Worm (Caenorhabditis elegans): ENCODE measurements around the gene F07E5.13.

F07E5.13 gene

DNA sequence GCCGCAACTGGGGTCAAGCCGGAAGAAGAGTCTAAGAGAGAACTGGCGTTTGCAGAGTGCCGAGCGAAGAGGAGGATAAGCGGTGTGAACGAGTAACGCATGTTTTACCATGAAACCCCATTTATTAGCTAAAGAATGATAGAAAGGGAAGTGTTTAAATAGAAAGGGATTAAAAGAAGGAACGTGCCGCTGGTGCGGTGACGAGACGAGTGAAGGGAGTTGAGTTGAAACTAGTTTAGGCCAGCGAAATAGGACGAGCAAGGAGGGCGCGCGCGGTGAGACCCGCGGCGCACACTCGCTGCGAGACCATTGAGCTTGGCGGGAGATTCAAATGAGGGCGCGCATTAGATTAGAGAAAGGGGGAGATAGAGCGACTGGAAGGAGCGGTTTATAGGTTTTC lies 17.3 kb downstream of the F07E5.13 start, which contains the start of gene math-1:
Gene math-1 (minus strand): TSS at position 101 of the 400 bp plus-strand sequence.
- 0 out of 2 replicates have a peak, but pooled peaks have one; percentile 7 for TF ChIP-seq zfh-2 (GFP tag; conservative IDR thresholded peaks at IDR 0.05)

DNA sequence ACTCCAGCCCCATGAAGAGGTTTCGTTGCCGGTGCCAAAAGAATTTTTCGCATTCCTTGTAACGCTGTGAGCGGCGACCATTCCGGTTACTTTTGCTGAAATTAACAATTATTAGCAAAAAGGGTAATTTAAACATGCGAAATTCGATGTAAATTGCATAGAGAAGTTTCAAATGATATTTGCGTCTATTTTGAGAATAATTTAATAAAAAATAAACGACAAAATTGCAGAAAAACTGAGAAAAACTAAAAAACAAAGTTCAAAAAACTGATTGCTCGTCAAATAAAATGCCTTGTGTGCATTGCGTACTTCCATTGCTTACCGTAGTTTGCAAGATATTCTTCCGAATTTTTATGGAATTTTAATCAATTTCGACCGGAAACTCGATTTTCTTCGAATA lies 18.4 kb downstream of the F07E5.13 start, which contains the start of gene bath-24:
Gene bath-24 (minus strand): TSS at position 101 of the 400 bp plus-strand sequence.
- peak; percentile 65 for TF ChIP-seq lsl-1 (GFP tag; optimal IDR thresholded peaks at IDR 0.05)
- no peak for TF ChIP-seq lin-54 (GFP tag; optimal IDR thresholded peaks at IDR 0.05)

DNA sequence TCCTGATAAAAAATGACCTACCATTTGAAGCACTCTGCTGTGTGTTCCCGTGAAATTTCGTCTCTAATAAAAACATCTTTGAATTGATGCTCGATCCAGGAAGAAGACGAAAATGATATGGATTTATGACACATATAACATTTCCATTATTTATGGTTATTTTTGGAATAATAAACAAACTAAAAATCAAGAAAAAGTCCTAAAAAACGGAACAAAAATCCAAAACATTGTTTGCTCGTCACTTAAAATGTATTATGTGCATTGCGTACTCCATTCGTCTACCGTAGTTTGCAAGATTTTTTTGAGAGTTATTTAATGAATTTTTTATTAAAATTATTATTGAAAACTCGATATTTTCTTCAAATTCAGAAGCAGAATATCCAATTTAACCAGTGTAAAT lies 21.4 kb downstream of the F07E5.13 start, which contains the start of gene bath-20:
Gene bath-20 (minus strand): TSS at position 101 of the 400 bp plus-strand sequence.
- TF ChIP-seq lsl-1 (GFP tag; optimal IDR thresholded peaks at IDR 0.05): peak; percentile 31
- TF ChIP-seq rcor-1 (GFP tag; IDR thresholded peaks at IDR 0.05): no peak
- TF ChIP-seq C17E4.6 (GFP tag; IDR thresholded peaks at IDR 0.05): no peak
- TF ChIP-seq lag-1 (GFP tag; IDR thresholded peaks at IDR 0.05): no peak

DNA sequence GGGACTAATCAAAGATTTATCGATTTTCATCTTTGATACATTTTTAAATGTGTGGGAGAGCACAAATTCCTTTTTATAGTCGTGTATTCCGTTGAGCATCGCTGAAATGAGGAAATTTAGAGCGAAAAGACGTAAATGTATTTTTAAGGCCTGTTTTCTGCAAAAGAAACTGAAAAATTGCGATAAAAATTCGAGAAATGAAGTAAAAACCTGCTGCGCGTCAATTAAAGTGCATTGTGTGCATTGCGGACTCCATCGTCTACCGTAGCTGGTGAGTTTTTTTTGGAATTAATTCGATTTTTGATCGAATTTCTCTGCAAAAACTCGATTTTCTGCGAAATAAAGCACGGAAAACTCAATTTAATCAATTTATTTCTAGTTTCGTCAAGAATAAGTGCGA lies 24.6 kb downstream of the F07E5.13 start, which contains the start of gene bath-19:
Gene bath-19 (minus strand): TSS at position 101 of the 400 bp plus-strand sequence.
- TF ChIP-seq cebp-1 (GFP tag; IDR thresholded peaks at IDR 0.05) (no peak), cebp-1 (tag; optimal IDR thresholded peaks at IDR 0.05) (no peak), dpl-1 (GFP tag; optimal IDR thresholded peaks at IDR 0.05) (no peak), madf-6 (GFP tag; IDR thresholded peaks at IDR 0.05) (no peak), ztf-6 (GFP tag; IDR thresholded peaks at IDR 0.05) (no peak), lsl-1 (GFP tag; optimal IDR thresholded peaks at IDR 0.05) (peak; percentile 54)

DNA sequence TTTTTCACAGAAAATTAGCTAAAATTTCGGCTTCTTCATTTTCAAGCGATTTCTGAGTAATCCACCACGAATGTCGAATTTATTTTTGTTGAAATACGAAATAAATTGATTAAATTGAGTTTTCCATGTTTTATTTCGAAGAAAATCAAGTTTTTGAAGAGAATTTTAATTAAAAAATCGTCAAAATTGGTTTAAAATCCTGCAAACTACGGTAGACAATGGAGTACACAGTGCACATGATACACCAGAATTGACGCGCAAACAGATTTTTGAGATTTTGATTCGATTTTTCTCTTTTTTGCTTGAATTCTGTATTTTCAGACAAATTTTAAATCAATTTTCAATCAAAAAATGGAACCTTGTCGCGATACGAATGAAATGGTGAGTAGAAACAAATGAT lies 30.6 kb downstream of the F07E5.13 start, which contains the start of gene F59H6.14:
Gene F59H6.14 (plus strand): TSS at position 301 of the 400 bp plus-strand sequence.
- TF ChIP-seq lsl-1 (GFP tag; optimal IDR thresholded peaks at IDR 0.05): peak; percentile 18
- TF ChIP-seq ztf-28 (GFP tag; IDR thresholded peaks at IDR 0.05): no peak

DNA sequence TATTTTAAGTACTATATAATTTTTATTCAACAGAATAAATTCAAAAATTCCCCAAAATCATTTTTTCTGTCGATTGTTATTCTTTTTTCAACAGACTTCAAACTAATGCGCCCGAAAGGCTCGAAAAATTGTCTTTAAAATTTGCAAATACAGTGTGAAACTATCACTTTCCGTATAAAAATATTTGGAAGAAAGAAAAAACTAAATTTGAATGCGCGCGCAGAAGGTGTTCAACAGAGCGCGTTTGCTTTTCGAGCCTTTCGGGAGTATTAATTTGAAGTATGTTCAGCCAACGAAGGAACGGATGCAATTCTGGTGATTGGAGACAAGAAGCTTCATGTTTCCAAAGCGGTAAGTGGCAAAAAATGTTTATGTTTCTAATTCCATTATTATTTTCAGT lies 31.6 kb downstream of the F07E5.13 start, which contains the start of gene btb-4:
Gene btb-4 (plus strand): TSS at position 35 of the 400 bp plus-strand sequence.
- TF ChIP-seq madf-6 (GFP tag; IDR thresholded peaks at IDR 0.05) (0 out of 2 replicates have a peak, but pooled peaks have one; percentile 1), mcd-1 (GFP tag; IDR thresholded peaks at IDR 0.05) (peak; percentile 57), efl-1 (GFP tag; optimal IDR thresholded peaks at IDR 0.05) (peak; percentile 48)

DNA sequence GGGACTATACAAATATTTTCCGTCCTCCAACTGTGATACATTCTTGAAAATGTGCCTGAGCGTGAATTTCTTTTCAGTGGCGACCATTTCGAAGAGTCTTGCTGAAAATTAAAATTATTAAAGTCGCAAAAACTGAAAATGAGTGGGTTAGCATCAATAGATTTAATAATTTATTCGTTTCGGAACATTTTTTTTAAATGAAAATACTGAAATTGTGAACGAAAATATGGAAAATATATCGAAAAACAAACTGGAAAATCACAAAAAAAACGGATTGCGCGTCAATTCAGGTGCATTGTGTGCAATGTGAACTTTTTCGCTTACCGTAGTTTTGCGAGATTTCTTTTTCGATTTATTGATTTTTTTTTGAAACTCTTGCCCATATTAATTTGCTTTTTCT lies 32.0 kb downstream of the F07E5.13 start, which contains the start of gene bath-5:
Gene bath-5 (minus strand): TSS at position 101 of the 400 bp plus-strand sequence.
- TF ChIP-seq bed-1 (GFP tag; IDR thresholded peaks at IDR 0.05) (no peak), madf-6 (GFP tag; IDR thresholded peaks at IDR 0.05) (peak; percentile 42; the same call in 1 of the 2 replicates), D2030.7 (GFP tag; IDR thresholded peaks at IDR 0.05) (peak; percentile 40; the same call in 1 of the 2 replicates), nhr-120 (GFP tag; IDR thresholded peaks at IDR 0.05) (no peak), F39B2.1 (GFP tag; IDR thresholded peaks at IDR 0.05) (no peak), attf-5 (GFP tag; optimal IDR thresholded peaks at IDR 0.05) (no peak), F57C9.4 (tag; optimal IDR thresholded peaks at IDR 0.05) (no peak), aptf-2 (GFP tag; conservative IDR thresholded peaks at IDR 0.05) (no peak), ceh-100 (GFP tag; IDR thresholded peaks at IDR 0.05) (no peak), lsl-1 (GFP tag; optimal IDR thresholded peaks at IDR 0.05) (peak; percentile 82), sea-2 (GFP tag; IDR thresholded peaks at IDR 0.05) (no peak)

DNA sequence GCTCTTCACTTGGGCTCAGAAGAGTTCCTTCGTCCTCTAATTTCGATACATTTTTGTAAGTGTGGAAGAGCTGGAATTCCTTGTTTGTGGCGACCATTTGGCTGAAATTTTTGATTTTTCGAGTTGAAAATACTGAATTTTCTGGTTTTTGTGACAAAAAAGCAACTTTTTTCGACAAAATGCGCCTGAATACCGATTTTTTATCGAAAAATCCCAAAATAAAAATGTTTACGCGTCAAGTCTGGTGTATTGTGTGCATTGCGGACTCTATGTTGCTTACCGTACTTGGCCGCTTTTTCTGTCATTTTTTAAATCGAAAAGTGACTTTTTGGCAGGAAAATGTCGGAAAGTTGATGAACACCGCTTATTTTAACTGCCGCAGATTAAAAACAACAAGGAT lies 33.5 kb downstream of the F07E5.13 start, which contains the start of gene bath-3:
Gene bath-3 (minus strand): TSS at position 101 of the 400 bp plus-strand sequence.
- TF ChIP-seq F49E8.2 (tag; optimal IDR thresholded peaks at IDR 0.05; ENCODE audit: insufficient read depth) (no peak), pha-4 (tag; optimal IDR thresholded peaks at IDR 0.05) (no peak), Y53G8AR.9 (GFP tag; conservative IDR thresholded peaks at IDR 0.05) (no peak), ceh-79 (tag; optimal IDR thresholded peaks at IDR 0.05) (no peak), athp-1 (tag; optimal IDR thresholded peaks at IDR 0.05) (peak; percentile 15), lsl-1 (GFP tag; optimal IDR thresholded peaks at IDR 0.05) (peak; percentile 57), ztf-18 (tag; optimal IDR thresholded peaks at IDR 0.05) (no peak), F23B12.7 (tag; optimal IDR thresholded peaks at IDR 0.05; ENCODE audit: insufficient read depth) (no peak), Y67H2A.10 (GFP tag; conservative IDR thresholded peaks at IDR 0.05) (no peak)

Measured in whole organism, young adult.